Fruit fly (Drosophila melanogaster) whole organism, prepupa: Measurements from ENCODE around the gene Gnmt.

Experiments
- CG3919 ChIP-seq: fragments of 200-800 bp; sonication (Bioruptor generic); optimal IDR thresholded peaks from 3 replicates; lab custom pipeline; 2016; ENCODE audit warnings: missing biosample characterization, missing genetic modification characterization
- CG6854 ChIP-seq: fragments of 200-800 bp; sonication (Bioruptor generic); optimal IDR thresholded peaks from 2 replicates; lab custom pipeline; 2017; ENCODE audit warnings: missing biosample characterization, mild to moderate bottlenecking, missing genetic modification characterization
- CG7368 ChIP-seq: fragments of 200-800 bp; sonication (Bioruptor generic); optimal IDR thresholded peaks from 3 replicates; lab custom pipeline; 2016; ENCODE audit warnings: missing biosample characterization, missing genetic modification characterization
- CG8119 ChIP-seq: fragments of 200-800 bp; sonication (Bioruptor generic); IDR thresholded peaks from 3 replicates; pipeline ENCODE4 v1.3.6; 2022; ENCODE audit warnings: missing biosample characterization, missing genetic modification characterization
- CG8319 ChIP-seq: fragments of 200-800 bp; sonication (Bioruptor generic); optimal IDR thresholded peaks from 3 replicates; lab custom pipeline; 2016; ENCODE audit warnings: missing biosample characterization, missing genetic modification characterization
- OdsH ChIP-seq: fragments of 200-800 bp; sonication (Bioruptor generic); optimal IDR thresholded peaks from 3 replicates; lab custom pipeline; 2016; ENCODE audit warnings: missing biosample characterization, missing genetic modification characterization
- Smox ChIP-seq: fragments of 200-800 bp; sonication (Bioruptor generic); optimal IDR thresholded peaks from 3 replicates; lab custom pipeline; 2016; ENCODE audit warnings: missing biosample characterization, missing genetic modification characterization
- eg ChIP-seq: fragments of 200-800 bp; sonication (Bioruptor generic); IDR thresholded peaks from 3 replicates; pipeline ENCODE4 v1.3.6; 2022; ENCODE audit warnings: missing biosample characterization, missing genetic modification characterization

- TF ChIP-seq CG8319 (GFP tag; lab: Kevin White, UChicago) (no peak), CG3919 (peak; percentile 51), CG7368 (no peak), Smox (GFP tag; lab: Kevin White, UChicago) (no peak), eg (GFP tag; lab: Robert Waterston, UW) (no peak), CG8119 (no peak), OdsH (peak; percentile 30), CG6854 (GFP tag; lab: Kevin White, UChicago) (no peak)
These were observed 46.7 kb upstream of the Gnmt start, which contains the start of the genes Vha55 and Snx3 for dm6 chr3R:12627691-12628148.
